Fruit fly (Drosophila melanogaster) whole organism, embryonic: Measurements from ENCODE around the gene CG3301.
A peak's percentile ranks its signal among the peaks of the same experiment; 100 is the strongest.

ENCODE experiments used
- CG10209 ChIP-seq: fragments of 200-800 bp; sonication (Bioruptor generic); optimal IDR thresholded peaks from 3 replicates; lab custom pipeline; 2017; ENCODE audit warnings: missing biosample characterization, mild to moderate bottlenecking, missing genetic modification characterization, missing genetic modification reagents
- CG12071 ChIP-seq: fragments of 200-800 bp; sonication (Bioruptor generic); optimal IDR thresholded peaks from 3 replicates; lab custom pipeline; 2018; ENCODE audit warnings: missing biosample characterization, mild to moderate bottlenecking, missing genetic modification characterization
- CG13775 ChIP-seq: fragments of 200-800 bp; sonication (Bioruptor generic); optimal IDR thresholded peaks from 3 replicates; lab custom pipeline; 2017; ENCODE audit warnings: missing biosample characterization, mild to moderate bottlenecking, missing genetic modification characterization
- CG15269 ChIP-seq: fragments of 200-800 bp; sonication (Bioruptor generic); optimal IDR thresholded peaks from 2 replicates; lab custom pipeline; 2018; ENCODE audit warnings: missing biosample characterization, mild to moderate bottlenecking, missing genetic modification characterization, moderate library complexity
- CG15601 ChIP-seq: fragments of 200-800 bp; sonication (Bioruptor generic); optimal IDR thresholded peaks from 3 replicates; lab custom pipeline; 2019; ENCODE audit warnings: missing biosample characterization, mild to moderate bottlenecking, missing genetic modification characterization, moderate library complexity
- CG17829 ChIP-seq: fragments of 200-800 bp; optimal IDR thresholded peaks from 2 replicates; lab custom pipeline; 2019; ENCODE audit warnings: missing biosample characterization, mild to moderate bottlenecking, missing genetic modification characterization, moderate library complexity
- CG17912 ChIP-seq: fragments of 200-800 bp; sonication (Bioruptor generic); optimal IDR thresholded peaks from 2 replicates; lab custom pipeline; 2018; ENCODE audit warnings: missing biosample characterization, mild to moderate bottlenecking, missing genetic modification characterization
- CG18262 ChIP-seq: fragments of 200-800 bp; optimal IDR thresholded peaks from 3 replicates; lab custom pipeline; 2019; ENCODE audit warnings: missing biosample characterization, mild to moderate bottlenecking, missing genetic modification characterization, moderate library complexity
- CG3065 ChIP-seq: fragments of 200-800 bp; sonication (Bioruptor generic); optimal IDR thresholded peaks from 2 replicates; lab custom pipeline; 2016; ENCODE audit warnings: missing biosample characterization, missing genetic modification characterization
- CG32532 ChIP-seq: fragments of 200-800 bp; sonication (Bioruptor generic); IDR thresholded peaks from 2 replicates; pipeline ENCODE4 v1.3.6; 2022; ENCODE audit warnings: missing biosample characterization, missing genetic modification characterization
- CG32767 ChIP-seq: fragments of 200-800 bp; sonication (Bioruptor generic); IDR thresholded peaks from 2 replicates; pipeline ENCODE4 v1.3.6; 2022; ENCODE audit warnings: missing biosample characterization, missing genetic modification characterization
- CG4328 ChIP-seq: fragments of 200-800 bp; sonication (Bioruptor generic); optimal IDR thresholded peaks from 3 replicates; lab custom pipeline; 2017; ENCODE audit warnings: missing biosample characterization, missing genetic modification reagents, missing genetic modification characterization
- CG4360 ChIP-seq: fragments of 200-800 bp; sonication (Bioruptor generic); IDR thresholded peaks from 2 replicates; pipeline ENCODE4 v1.3.6; 2022; ENCODE audit warnings: missing biosample characterization, missing genetic modification characterization
- CG4707 ChIP-seq: fragments of 200-800 bp; sonication (Bioruptor generic); optimal IDR thresholded peaks from 2 replicates; lab custom pipeline; 2018; ENCODE audit warnings: missing biosample characterization, mild to moderate bottlenecking, missing genetic modification characterization, moderate library complexity
- CG7839 ChIP-seq: fragments of 200-800 bp; sonication (Bioruptor generic); optimal IDR thresholded peaks from 3 replicates; lab custom pipeline; 2018; ENCODE audit warnings: missing biosample characterization, mild to moderate bottlenecking, missing genetic modification characterization, moderate library complexity
- CG8765 ChIP-seq: fragments of 200-800 bp; sonication (Bioruptor generic); IDR thresholded peaks from 2 replicates; pipeline ENCODE4 v1.3.6; 2022; ENCODE audit warnings: missing biosample characterization, missing genetic modification characterization
- CG9727 ChIP-seq: fragments of 200-800 bp; sonication (Bioruptor generic); optimal IDR thresholded peaks from 3 replicates; lab custom pipeline; 2017; ENCODE audit warnings: missing biosample characterization, mild to moderate bottlenecking, missing genetic modification characterization
- CG9932 ChIP-seq: fragments of 200-800 bp; sonication (Bioruptor generic); IDR thresholded peaks from 2 replicates; pipeline ENCODE4 v1.3.6; 2022; ENCODE audit warnings: missing biosample characterization, missing genetic modification characterization
- CTCF ChIP-seq: fragments of 200-800 bp; sonication (Bioruptor generic); optimal IDR thresholded peaks from 2 replicates; lab custom pipeline; 2017; ENCODE audit warnings: missing biosample characterization, mild to moderate bottlenecking, missing genetic modification characterization, moderate library complexity
- CkIIα-i1 ChIP-seq: fragments of 200-800 bp; sonication (Bioruptor generic); IDR thresholded peaks from 2 replicates; pipeline ENCODE4 v1.3.6; 2022; ENCODE audit warnings: missing biosample characterization, missing genetic modification characterization
- D ChIP-seq, 2 experiments: fragments of 200-800 bp in 1 of 2; fragments of >200 bp in 1 of 2; sonication (Bioruptor generic) in 1 of 2; optimal IDR thresholded peaks; 2 replicates in 1 of 2; 3 replicates in 1 of 2; lab custom pipeline; 2017; ENCODE audit warnings: mild to moderate bottlenecking in 1 of 2, missing biosample characterization in 1 of 2, missing genetic modification characterization in 1 of 2, missing genetic modification reagents in 1 of 2
- D19B ChIP-seq: fragments of 200-800 bp; sonication (Bioruptor generic); optimal IDR thresholded peaks from 2 replicates; lab custom pipeline; 2017; ENCODE audit warnings: missing biosample characterization, mild to moderate bottlenecking, missing genetic modification characterization
- Dp ChIP-seq: fragments of 200-800 bp; sonication (Bioruptor generic); optimal IDR thresholded peaks from 2 replicates; lab custom pipeline; 2018; ENCODE audit warnings: missing biosample characterization, mild to moderate bottlenecking, missing genetic modification characterization, moderate library complexity
- HLH54F ChIP-seq: fragments of 200-800 bp; sonication (Bioruptor generic); optimal IDR thresholded peaks from 3 replicates; lab custom pipeline; 2016; ENCODE audit warnings: missing biosample characterization, missing genetic modification characterization
- HmgD ChIP-seq: fragments of 200-800 bp; sonication (Bioruptor generic); optimal IDR thresholded peaks from 3 replicates; lab custom pipeline; 2016; ENCODE audit warnings: missing biosample characterization, missing genetic modification characterization
- Lim3 ChIP-seq: fragments of 200-800 bp; sonication (Bioruptor generic); IDR thresholded peaks from 2 replicates; pipeline ENCODE4 v1.3.6; 2022; ENCODE audit warnings: missing biosample characterization, missing genetic modification characterization
- Oli ChIP-seq: fragments of 200-800 bp; sonication (Bioruptor generic); optimal IDR thresholded peaks from 2 replicates; lab custom pipeline; 2018; ENCODE audit warnings: missing biosample characterization, mild to moderate bottlenecking, missing genetic modification characterization, moderate library complexity
- Pdp1 ChIP-seq, 2 experiments: fragments of 200-800 bp; sonication (Bioruptor generic); optimal IDR thresholded peaks; 3 replicates each; lab custom pipeline; 2016; ENCODE audit warnings: missing biosample characterization in 2 of 2, missing genetic modification characterization in 2 of 2, mild to moderate bottlenecking in 1 of 2, moderate library complexity in 1 of 2
- Sox100B ChIP-seq: fragments of 200-800 bp; sonication (Bioruptor generic); optimal IDR thresholded peaks from 3 replicates; lab custom pipeline; 2018; ENCODE audit warnings: missing biosample characterization, mild to moderate bottlenecking, missing genetic modification characterization
- Ssrp ChIP-seq: fragments of 200-800 bp; sonication (Bioruptor generic); optimal IDR thresholded peaks from 2 replicates; lab custom pipeline; 2018; ENCODE audit warnings: missing biosample characterization, mild to moderate bottlenecking, missing genetic modification characterization, moderate library complexity
- Stat92E ChIP-seq, 3 experiments: fragments of >200 bp in 2 of 3; fragments of 200-800 bp in 1 of 3; sonication (Bioruptor generic) in 1 of 3; optimal IDR thresholded peaks; 2 replicates each; lab custom pipeline; 2017 to 2019; ENCODE audit warnings: missing biosample characterization in 3 of 3, missing genetic modification characterization in 3 of 3, mild to moderate bottlenecking in 1 of 3, moderate library complexity in 1 of 3
- bab2 ChIP-seq: fragments of 200-800 bp; sonication (Bioruptor generic); optimal IDR thresholded peaks from 2 replicates; lab custom pipeline; 2016; ENCODE audit warnings: missing biosample characterization, missing genetic modification characterization
- crol ChIP-seq: fragments of 200-800 bp; sonication (Bioruptor generic); IDR thresholded peaks from 2 replicates; pipeline ENCODE4 v1.3.6; 2022; ENCODE audit warnings: missing biosample characterization, missing genetic modification characterization
- disco-r ChIP-seq: fragments of 200-800 bp; sonication (Bioruptor generic); optimal IDR thresholded peaks from 2 replicates; lab custom pipeline; 2016; ENCODE audit warnings: missing biosample characterization, missing genetic modification characterization
- fd102C ChIP-seq: fragments of 200-800 bp; sonication (Bioruptor generic); optimal IDR thresholded peaks from 2 replicates; lab custom pipeline; 2018; ENCODE audit warnings: missing biosample characterization, mild to moderate bottlenecking, missing genetic modification characterization, moderate library complexity
- fd96Cb ChIP-seq: fragments of 200-800 bp; sonication (Bioruptor generic); optimal IDR thresholded peaks from 2 replicates; lab custom pipeline; 2018; ENCODE audit warnings: missing biosample characterization, mild to moderate bottlenecking, missing genetic modification characterization, moderate library complexity
- grn ChIP-seq: fragments of 200-800 bp; sonication (Bioruptor generic); optimal IDR thresholded peaks from 3 replicates; lab custom pipeline; 2017; ENCODE audit warnings: missing biosample characterization, missing genetic modification characterization
- h ChIP-seq: fragments of >200 bp; optimal IDR thresholded peaks from 2 replicates; lab custom pipeline; 2017
- hb ChIP-seq: fragments of 200-800 bp; sonication (Bioruptor generic); IDR thresholded peaks from 3 replicates; pipeline ENCODE4 v1.3.6; 2022; ENCODE audit warnings: missing biosample characterization, missing genetic modification characterization; ENCODE audit not compliant: partially characterized antibody
- lab ChIP-seq: fragments of 200-800 bp; sonication (Bioruptor generic); optimal IDR thresholded peaks from 3 replicates; lab custom pipeline; 2017; ENCODE audit warnings: missing biosample characterization, missing genetic modification characterization, mild to moderate bottlenecking, moderate library complexity, missing genetic modification reagents
- lmd ChIP-seq: fragments of 200-800 bp; sonication (Bioruptor generic); IDR thresholded peaks from 2 replicates; pipeline ENCODE4 v1.3.6; 2022; ENCODE audit warnings: missing biosample characterization, missing genetic modification characterization
- p53 ChIP-seq: fragments of 200-800 bp; sonication (Bioruptor generic); optimal IDR thresholded peaks from 2 replicates; lab custom pipeline; 2016; ENCODE audit warnings: missing biosample characterization, missing genetic modification characterization
- schlank ChIP-seq: fragments of 200-800 bp; sonication (Bioruptor generic); optimal IDR thresholded peaks from 2 replicates; lab custom pipeline; 2018; ENCODE audit warnings: missing biosample characterization, mild to moderate bottlenecking, missing genetic modification characterization
- so ChIP-seq: fragments of 200-800 bp; sonication (Bioruptor generic); IDR thresholded peaks from 3 replicates; pipeline ENCODE4 v1.3.6; 2022; ENCODE audit warnings: missing biosample characterization, missing genetic modification characterization
- tio ChIP-seq: fragments of 200-800 bp; sonication (Bioruptor generic); optimal IDR thresholded peaks from 2 replicates; lab custom pipeline; 2017; ENCODE audit warnings: missing biosample characterization, missing genetic modification characterization, inconsistent platforms
- vvl ChIP-seq: fragments of 200-800 bp; sonication (Bioruptor generic); IDR thresholded peaks from 2 replicates; pipeline ENCODE4 v1.3.6; 2022; ENCODE audit warnings: missing biosample characterization, missing genetic modification characterization

CG3301 gene

dm6 chr3R:21297387-21297956 is 21.4 kb upstream of the CG3301 start (continued):
- TF ChIP-seq Pdp1 (GFP tag; optimal IDR thresholded peaks at IDR 0.05; lab: Kevin White, UChicago) = peak; percentile 19 to 32
- no peak for TF ChIP-seq so
- TF ChIP-seq D (optimal IDR thresholded peaks at IDR 0.05; lab: Kevin White, UChicago) = no peak
- TF ChIP-seq D (GFP tag; optimal IDR thresholded peaks at IDR 0.05; lab: Kevin White, UChicago) = peak; percentile 81
- TF ChIP-seq CG10209 (GFP tag; lab: Kevin White, UChicago) = peak; percentile 85
- TF ChIP-seq CG4707 = peak; percentile 77
- TF ChIP-seq CG8765 (GFP tag; lab: Robert Waterston, UW) = no peak
- TF ChIP-seq hb (GFP tag; lab: Robert Waterston, UW) = no peak
- peak; percentile 91 for TF ChIP-seq grn (GFP tag; lab: Kevin White, UChicago)
- TF ChIP-seq CG4360 = no peak
- peak; percentile 85 for TF ChIP-seq CG4328 (GFP tag; lab: Kevin White, UChicago)
- peak; percentile 84 for TF ChIP-seq CG12071 (GFP tag; lab: Kevin White, UChicago)
- peak; percentile 96 for TF ChIP-seq lab (GFP tag; lab: Kevin White, UChicago)
- no peak for TF ChIP-seq lmd (GFP tag; lab: Robert Waterston, UW)
- TF ChIP-seq schlank = peak; percentile 89
- TF ChIP-seq disco-r (GFP tag; lab: Kevin White, UChicago) = peak; percentile 71
- TF ChIP-seq HLH54F (GFP tag; lab: Kevin White, UChicago) = no peak
- peak; percentile 14 for TF ChIP-seq p53 (GFP tag; lab: Kevin White, UChicago)
- no peak for TF ChIP-seq h (lab: Kevin White, UChicago)
- peak; percentile 31 for TF ChIP-seq fd96Cb (tag; lab: Kevin White, UChicago)
- TF ChIP-seq CG17912 (GFP tag; lab: Kevin White, UChicago) = peak; percentile 86
- TF ChIP-seq HmgD = no peak
- no peak for TF ChIP-seq crol (GFP tag; lab: Robert Waterston, UW)
- peak in 1 of 3 experiments; percentile 19 for TF ChIP-seq Stat92E (GFP tag; optimal IDR thresholded peaks at IDR 0.05; lab: Kevin White, UChicago)
- TF ChIP-seq Oli (tag; lab: Kevin White, UChicago) = peak; percentile 7
- peak; percentile 22 for TF ChIP-seq CTCF (GFP tag; lab: Kevin White, UChicago)
- TF ChIP-seq fd102C (GFP tag; lab: Kevin White, UChicago) = peak; percentile 43
- peak; percentile 32 for TF ChIP-seq tio (GFP tag; lab: Kevin White, UChicago)
- peak; percentile 74 for TF ChIP-seq CG9727
- peak; percentile 16 for TF ChIP-seq D19B
- TF ChIP-seq CG32767 = no peak

dm6 chr3R:21296728-21297386 is 20.8 kb upstream of the CG3301 start:
- TF ChIP-seq Lim3 = no peak
- no peak for TF ChIP-seq CG9932 (GFP tag; lab: Robert Waterston, UW)
- peak in 1 of 2 experiments; percentile 99 for TF ChIP-seq Pdp1 (GFP tag; optimal IDR thresholded peaks at IDR 0.05; lab: Kevin White, UChicago)
- no peak for TF ChIP-seq CG32532
- peak; percentile 69 for TF ChIP-seq Ssrp (tag; lab: Kevin White, UChicago)

DNA sequence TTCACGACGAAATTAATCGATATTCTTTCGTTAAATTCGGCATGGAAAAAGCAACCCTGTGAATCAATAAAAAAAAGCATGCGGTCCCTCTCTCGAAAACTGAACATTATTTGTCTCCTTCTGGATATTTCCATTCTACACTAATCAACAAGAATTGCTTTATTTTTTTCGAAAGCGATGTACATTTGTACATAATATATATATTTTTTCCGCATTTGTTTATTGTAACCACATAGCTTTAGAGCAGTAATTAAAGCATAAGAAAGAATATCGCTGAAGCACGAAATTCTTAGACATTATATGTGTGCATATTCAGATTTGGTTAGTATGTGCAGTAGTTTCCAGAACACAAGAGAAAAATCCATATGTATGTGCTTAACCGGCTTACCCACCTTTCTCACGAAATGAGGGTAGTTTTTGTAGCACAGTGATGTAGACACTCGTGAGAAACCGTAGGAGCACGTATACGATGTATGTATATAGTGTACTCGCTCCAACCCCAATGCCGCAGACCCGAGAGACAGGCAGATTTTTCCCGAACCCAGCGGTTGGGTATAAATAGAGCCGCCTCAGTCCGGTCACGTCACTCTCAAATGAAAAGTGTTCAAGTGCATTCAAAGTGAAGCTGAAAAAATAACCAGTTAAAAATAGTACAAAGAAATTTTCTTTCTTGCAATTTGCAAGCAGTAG is 20.1 kb upstream of the CG3301 start:
- peak; percentile 94 for TF ChIP-seq CG18262 (tag; lab: Kevin White, UChicago)
- TF ChIP-seq CG13775 (GFP tag; lab: Kevin White, UChicago) = peak; percentile 85
- TF ChIP-seq CG15269 = peak; percentile 91
- TF ChIP-seq CG15601 (tag; lab: Kevin White, UChicago) = peak; percentile 81
- peak; percentile 91 for TF ChIP-seq CG7839
- peak; percentile 87 for TF ChIP-seq CG17829 (tag; lab: Kevin White, UChicago)
- TF ChIP-seq CG12071 (GFP tag; lab: Kevin White, UChicago) = peak; percentile 79
- no peak for TF ChIP-seq CkIIα-i1 (GFP tag; lab: Robert Waterston, UW)
- TF ChIP-seq bab2 (GFP tag; lab: Kevin White, UChicago) = peak; percentile 62
- TF ChIP-seq vvl (GFP tag; lab: Robert Waterston, UW) = no peak
- peak; percentile 50 for TF ChIP-seq schlank
- peak; percentile 44 for TF ChIP-seq CG3065 (GFP tag; lab: Kevin White, UChicago)
- TF ChIP-seq Sox100B = peak; percentile 93
- TF ChIP-seq Dp = peak; percentile 36
